Fruit fly (Drosophila melanogaster) whole organism, embryonic: Measurements from ENCODE around the gene Rnmt.

Experiments used
- B-H2 ChIP-seq: fragments of 200-800 bp; sonication (Bioruptor generic); optimal IDR thresholded peaks from 2 replicates; lab custom pipeline; 2018; ENCODE audit warnings: missing biosample characterization, mild to moderate bottlenecking, missing genetic modification characterization
- Blimp-1 ChIP-seq: fragments of 200-800 bp; sonication (Bioruptor generic); optimal IDR thresholded peaks from 3 replicates; lab custom pipeline; 2018; ENCODE audit warnings: missing biosample characterization, missing genetic modification characterization, mild to moderate bottlenecking, moderate library complexity, missing genetic modification reagents
- BtbVII ChIP-seq: fragments of 200-800 bp; sonication (Bioruptor generic); optimal IDR thresholded peaks from 3 replicates; lab custom pipeline; 2017; ENCODE audit warnings: missing biosample characterization, mild to moderate bottlenecking, missing genetic modification characterization
- CG10321 ChIP-seq: fragments of 200-800 bp; sonication (Bioruptor generic); IDR thresholded peaks from 2 replicates; pipeline ENCODE4 v1.3.6; 2022; ENCODE audit warnings: missing biosample characterization, missing genetic modification characterization
- CG11398 ChIP-seq: fragments of 200-800 bp; sonication (Bioruptor generic); optimal IDR thresholded peaks from 2 replicates; lab custom pipeline; 2016; ENCODE audit warnings: missing biosample characterization, missing genetic modification characterization
- CG11723 ChIP-seq: fragments of 200-800 bp; sonication (Bioruptor generic); optimal IDR thresholded peaks from 2 replicates; lab custom pipeline; 2017; ENCODE audit warnings: missing biosample characterization, mild to moderate bottlenecking, missing genetic modification characterization
- CG1233 ChIP-seq: fragments of 200-800 bp; sonication (Bioruptor generic); optimal IDR thresholded peaks from 4 replicates; lab custom pipeline; 2018; ENCODE audit warnings: missing biosample characterization, mild to moderate bottlenecking, missing genetic modification characterization
- CG14667 ChIP-seq: fragments of 200-800 bp; sonication (Bioruptor generic); IDR thresholded peaks from 2 replicates; pipeline ENCODE4 v1.3.6; 2022; ENCODE audit warnings: missing biosample characterization, missing genetic modification characterization
- CG15696 ChIP-seq: fragments of 200-800 bp; sonication (Bioruptor generic); optimal IDR thresholded peaks from 2 replicates; lab custom pipeline; 2019; ENCODE audit warnings: missing biosample characterization, mild to moderate bottlenecking, missing genetic modification characterization, moderate library complexity
- CG1603 ChIP-seq: fragments of 200-800 bp; sonication (Bioruptor generic); optimal IDR thresholded peaks from 2 replicates; lab custom pipeline; 2019; ENCODE audit warnings: missing biosample characterization, mild to moderate bottlenecking, missing genetic modification characterization, moderate library complexity
- CG17829 ChIP-seq: fragments of 200-800 bp; optimal IDR thresholded peaks from 2 replicates; lab custom pipeline; 2019; ENCODE audit warnings: missing biosample characterization, mild to moderate bottlenecking, missing genetic modification characterization, moderate library complexity
- CG31224 ChIP-seq: fragments of 200-800 bp; sonication (Bioruptor generic); IDR thresholded peaks from 2 replicates; pipeline ENCODE4 v1.3.6; 2022; ENCODE audit warnings: missing biosample characterization, missing genetic modification characterization
- CG34422 ChIP-seq: fragments of 200-800 bp; sonication (Bioruptor generic); IDR thresholded peaks from 3 replicates; pipeline ENCODE4 v1.3.6; 2022; ENCODE audit warnings: missing biosample characterization, missing genetic modification characterization
- CG4617 ChIP-seq: fragments of 200-800 bp; sonication (Bioruptor generic); optimal IDR thresholded peaks from 3 replicates; lab custom pipeline; 2016; ENCODE audit warnings: missing biosample characterization, missing genetic modification characterization, borderline replicate concordance
- CG4854 ChIP-seq: fragments of 200-800 bp; sonication (Bioruptor generic); optimal IDR thresholded peaks from 2 replicates; lab custom pipeline; 2016; ENCODE audit warnings: missing biosample characterization, missing genetic modification characterization, inconsistent platforms
- CG6254 ChIP-seq: fragments of 200-800 bp; sonication (Bioruptor generic); optimal IDR thresholded peaks from 3 replicates; lab custom pipeline; 2017; ENCODE audit warnings: mild to moderate bottlenecking, missing biosample characterization, missing genetic modification reagents, missing genetic modification characterization
- CG6765 ChIP-seq: fragments of 200-800 bp; sonication (Bioruptor generic); optimal IDR thresholded peaks from 3 replicates; lab custom pipeline; 2017; ENCODE audit warnings: missing biosample characterization, mild to moderate bottlenecking, missing genetic modification characterization
- CG7786 ChIP-seq: fragments of 200-800 bp; sonication (Bioruptor generic); optimal IDR thresholded peaks from 2 replicates; lab custom pipeline; 2016; ENCODE audit warnings: missing biosample characterization, missing genetic modification characterization
- CG9876 ChIP-seq: fragments of 200-800 bp; sonication (Bioruptor generic); optimal IDR thresholded peaks from 2 replicates; lab custom pipeline; 2016; ENCODE audit warnings: missing biosample characterization, missing genetic modification characterization
- Eip74EF ChIP-seq, 2 experiments: fragments of 200-800 bp in 1 of 2; fragments of >200 bp in 1 of 2; sonication (Bioruptor generic) in 1 of 2; optimal IDR thresholded peaks; 2 replicates each; lab custom pipeline; 2017 to 2019; ENCODE audit warnings: missing biosample characterization in 2 of 2, missing genetic modification characterization in 2 of 2, mild to moderate bottlenecking in 1 of 2, moderate library complexity in 1 of 2
- GATAe ChIP-seq: fragments of 200-800 bp; sonication (Bioruptor generic); conservative IDR thresholded peaks from 2 replicates; pipeline ENCODE4 v1.3.6; 2022; ENCODE audit warnings: missing biosample characterization, missing genetic modification characterization
- H2.0 ChIP-seq: fragments of 200-800 bp; sonication (Bioruptor generic); IDR thresholded peaks from 2 replicates; pipeline ENCODE4 v1.3.6; 2022; ENCODE audit warnings: missing biosample characterization, missing genetic modification characterization
- HmgD ChIP-seq: fragments of 200-800 bp; sonication (Bioruptor generic); optimal IDR thresholded peaks from 3 replicates; lab custom pipeline; 2016; ENCODE audit warnings: missing biosample characterization, missing genetic modification characterization
- Lpt ChIP-seq: fragments of >200 bp; optimal IDR thresholded peaks from 2 replicates; lab custom pipeline; 2018; ENCODE audit warnings: missing biosample characterization, missing genetic modification characterization
- MTF-1 ChIP-seq: fragments of 200-800 bp; sonication (Bioruptor generic); optimal IDR thresholded peaks from 2 replicates; lab custom pipeline; 2018; ENCODE audit warnings: missing biosample characterization, mild to moderate bottlenecking, missing genetic modification characterization, borderline replicate concordance
- NFAT ChIP-seq: fragments of 200-800 bp; sonication (Bioruptor generic); IDR thresholded peaks from 2 replicates; pipeline ENCODE4 v1.3.6; 2022; ENCODE audit warnings: missing biosample characterization, missing genetic modification characterization
- Ravus ChIP-seq: fragments of 200-800 bp; sonication (Bioruptor generic); IDR thresholded peaks from 2 replicates; pipeline ENCODE4 v1.3.6; 2022; ENCODE audit warnings: missing biosample characterization, missing genetic modification characterization
- Six4 ChIP-seq: fragments of 200-800 bp; sonication (Bioruptor generic); optimal IDR thresholded peaks from 2 replicates; lab custom pipeline; 2016; ENCODE audit warnings: missing biosample characterization, missing genetic modification characterization
- Usf ChIP-seq: fragments of 200-800 bp; sonication (Bioruptor generic); optimal IDR thresholded peaks from 2 replicates; lab custom pipeline; 2017; ENCODE audit warnings: missing genotype, missing biosample characterization, missing genetic modification characterization
- az2 ChIP-seq: fragments of 200-800 bp; sonication (Bioruptor generic); optimal IDR thresholded peaks from 3 replicates; lab custom pipeline; 2016; ENCODE audit warnings: missing biosample characterization, missing genetic modification characterization
- bab2 ChIP-seq: fragments of 200-800 bp; sonication (Bioruptor generic); optimal IDR thresholded peaks from 2 replicates; lab custom pipeline; 2016; ENCODE audit warnings: missing biosample characterization, missing genetic modification characterization
- bcd ChIP-seq: fragments of 200-800 bp; sonication (Bioruptor generic); optimal IDR thresholded peaks from 2 replicates; lab custom pipeline; 2017; ENCODE audit warnings: missing biosample characterization, mild to moderate bottlenecking, missing genetic modification characterization
- crol ChIP-seq: fragments of 200-800 bp; sonication (Bioruptor generic); IDR thresholded peaks from 2 replicates; pipeline ENCODE4 v1.3.6; 2022; ENCODE audit warnings: missing biosample characterization, missing genetic modification characterization
- dmrt99B ChIP-seq: fragments of 200-800 bp; sonication (Bioruptor generic); optimal IDR thresholded peaks from 2 replicates; lab custom pipeline; 2018; ENCODE audit warnings: missing biosample characterization, mild to moderate bottlenecking, missing genetic modification characterization, moderate library complexity
- ems ChIP-seq: fragments of 200-800 bp; sonication (Bioruptor generic); optimal IDR thresholded peaks from 3 replicates; lab custom pipeline; 2016; ENCODE audit warnings: missing biosample characterization, missing genetic modification characterization
- h ChIP-seq: fragments of >200 bp; optimal IDR thresholded peaks from 2 replicates; lab custom pipeline; 2017
- ham ChIP-seq: fragments of 200-800 bp; sonication (Bioruptor generic); IDR thresholded peaks from 2 replicates; pipeline ENCODE4 v1.3.6; 2022; ENCODE audit warnings: missing biosample characterization, missing genetic modification characterization
- knrl ChIP-seq: fragments of 200-800 bp; sonication (Bioruptor generic); IDR thresholded peaks from 3 replicates; pipeline ENCODE4 v1.3.6; 2022; ENCODE audit warnings: missing biosample characterization, missing genetic modification characterization; ENCODE audit not compliant: partially characterized antibody
- nerfin-1 ChIP-seq: fragments of 200-800 bp; sonication (Bioruptor generic); optimal IDR thresholded peaks from 3 replicates; lab custom pipeline; 2019; ENCODE audit warnings: missing biosample characterization, mild to moderate bottlenecking, missing genetic modification characterization, moderate library complexity
- nmo ChIP-seq: fragments of 200-800 bp; sonication (Bioruptor generic); optimal IDR thresholded peaks from 2 replicates; lab custom pipeline; 2018; ENCODE audit warnings: missing biosample characterization, mild to moderate bottlenecking, missing genetic modification characterization, moderate library complexity
- ro ChIP-seq: fragments of 200-800 bp; sonication (Bioruptor generic); IDR thresholded peaks from 2 replicates; pipeline ENCODE4 v1.3.6; 2022; ENCODE audit warnings: missing biosample characterization, missing genetic modification characterization
- sim ChIP-seq: fragments of 200-800 bp; sonication (Bioruptor generic); IDR thresholded peaks from 2 replicates; pipeline ENCODE4 v1.3.6; 2022; ENCODE audit warnings: missing biosample characterization, missing genetic modification characterization
- sqz ChIP-seq: fragments of 200-800 bp; sonication (Bioruptor generic); optimal IDR thresholded peaks from 3 replicates; lab custom pipeline; 2018; ENCODE audit warnings: missing biosample characterization, mild to moderate bottlenecking, missing genetic modification characterization
- tap ChIP-seq: fragments of 200-800 bp; optimal IDR thresholded peaks from 3 replicates; lab custom pipeline; 2019; ENCODE audit warnings: missing biosample characterization, mild to moderate bottlenecking, missing genetic modification characterization, moderate library complexity
- trh ChIP-seq: fragments of 200-800 bp; sonication (Bioruptor generic); optimal IDR thresholded peaks from 2 replicates; lab custom pipeline; 2016; ENCODE audit warnings: missing biosample characterization, missing genetic modification characterization
- unpg ChIP-seq: fragments of 200-800 bp; sonication (Bioruptor generic); optimal IDR thresholded peaks from 3 replicates; lab custom pipeline; 2018; ENCODE audit warnings: missing biosample characterization, mild to moderate bottlenecking, missing genetic modification characterization, moderate library complexity
- vnd ChIP-seq: fragments of 200-800 bp; sonication (Bioruptor generic); IDR thresholded peaks from 3 replicates; pipeline ENCODE4 v1.3.6; 2022; ENCODE audit warnings: missing biosample characterization, missing genetic modification characterization; ENCODE audit not compliant: partially characterized antibody
- z ChIP-seq: fragments of 200-800 bp; sonication (Bioruptor generic); IDR thresholded peaks from 3 replicates; pipeline ENCODE4 v1.3.6; 2022; ENCODE audit warnings: missing biosample characterization, missing genetic modification characterization
- zfh1 ChIP-seq: fragments of 200-800 bp; sonication (Bioruptor generic); IDR thresholded peaks from 3 replicates; pipeline ENCODE4 v1.3.6; 2022; ENCODE audit warnings: missing biosample characterization, missing genetic modification characterization

Rnmt gene

DNA sequence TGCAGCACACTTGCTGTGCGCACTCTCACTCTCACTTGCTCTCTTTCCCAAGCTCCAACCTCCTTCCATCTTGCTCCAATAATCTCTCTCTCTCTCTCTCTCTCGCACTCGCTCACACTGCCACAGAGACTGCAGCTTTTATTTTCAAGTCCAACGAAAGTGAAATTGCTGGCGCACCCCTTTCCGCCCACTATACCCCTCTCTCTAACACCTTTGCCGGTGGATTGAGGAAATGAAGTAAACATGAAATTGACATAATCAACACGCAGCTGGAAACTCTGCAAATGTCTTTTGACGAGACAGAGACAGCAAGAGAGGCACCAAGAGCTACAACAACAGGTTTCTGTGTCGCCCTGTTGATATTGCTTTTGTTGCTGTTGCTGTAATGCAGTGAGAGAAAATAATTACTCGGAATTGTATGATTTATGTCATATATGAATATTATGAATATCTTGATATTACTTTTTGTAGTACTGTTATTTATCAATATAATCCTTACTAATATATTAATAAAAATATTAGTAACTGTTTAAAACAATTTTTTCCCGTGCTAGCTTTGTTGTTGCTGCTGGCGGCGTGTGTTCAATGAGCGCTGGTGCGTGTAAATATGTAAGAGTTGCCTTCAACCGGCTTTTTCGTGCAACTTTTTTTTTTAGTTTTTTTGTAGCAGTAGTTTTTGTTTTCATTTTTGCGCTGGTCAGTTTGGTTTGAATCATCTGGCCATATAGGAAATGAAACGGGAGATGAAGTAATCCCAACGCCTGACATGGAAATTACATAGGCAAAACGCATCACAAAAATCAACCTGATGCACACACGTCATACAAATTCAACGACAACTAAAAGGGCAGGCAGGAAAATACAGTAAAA lies 13.9 kb upstream of the Rnmt start (continued):
- TF ChIP-seq nmo (GFP tag; lab: Kevin White, UChicago) (peak; percentile 96), trh (GFP tag; lab: Kevin White, UChicago) (peak; percentile 77), Ravus (GFP tag; lab: Robert Waterston, UW) (peak; percentile 68), CG31224 (GFP tag; lab: Robert Waterston, UW) (peak; percentile 73; the same call in 1 of the 2 replicates), az2 (GFP tag; lab: Kevin White, UChicago) (peak; percentile 90), tap (peak; percentile 93), crol (GFP tag; lab: Robert Waterston, UW) (peak; percentile 78), CG11723 (peak; percentile 74), CG4617 (peak; percentile 48), CG1603 (tag; lab: Kevin White, UChicago) (peak; percentile 69), CG6765 (GFP tag; lab: Kevin White, UChicago) (peak; percentile 66), NFAT (0 out of 2 replicates have a peak, but pooled peaks have one; percentile 22), Lpt (GFP tag; lab: Kevin White, UChicago) (no peak), MTF-1 (GFP tag; lab: Kevin White, UChicago) (peak; percentile 77), CG34422 (GFP tag; lab: Robert Waterston, UW) (peak; percentile 94), Six4 (peak; percentile 89), B-H2 (GFP tag; lab: Kevin White, UChicago) (no peak), CG11398 (GFP tag; lab: Kevin White, UChicago) (peak; percentile 55), HmgD (GFP tag; lab: Kevin White, UChicago) (peak; percentile 51), sqz (GFP tag; lab: Kevin White, UChicago) (peak; percentile 74), zfh1 (GFP tag; lab: Robert Waterston, UW) (peak; percentile 89), ems (GFP tag; lab: Kevin White, UChicago) (peak; percentile 1), bab2 (GFP tag; lab: Kevin White, UChicago) (peak; percentile 36), GATAe (no peak), nerfin-1 (tag; lab: Kevin White, UChicago) (peak; percentile 80), CG10321 (GFP tag; lab: Robert Waterston, UW) (peak; percentile 64), CG4854 (GFP tag; lab: Kevin White, UChicago) (peak; percentile 61), CG15696 (peak; percentile 55), CG14667 (peak; percentile 94), Usf (peak; percentile 53), dmrt99B (tag; lab: Kevin White, UChicago) (peak; percentile 98), knrl (GFP tag; lab: Robert Waterston, UW) (no peak), CG6254 (GFP tag; lab: Kevin White, UChicago) (peak; percentile 78), h (lab: Kevin White, UChicago) (no peak), bcd (peak; percentile 88), CG1233 (GFP tag; lab: Kevin White, UChicago) (peak; percentile 86), ham (peak; percentile 44), Blimp-1 (GFP tag; lab: Kevin White, UChicago) (peak; percentile 100), z (GFP tag; lab: Robert Waterston, UW) (peak; percentile 29; the same call in 1 of the 3 replicates), BtbVII (GFP tag; lab: Kevin White, UChicago) (peak; percentile 74), unpg (peak; percentile 96), vnd (GFP tag; lab: Robert Waterston, UW) (no peak), CG9876 (GFP tag; lab: Kevin White, UChicago) (no peak), H2.0 (GFP tag; lab: Robert Waterston, UW) (peak; percentile 85), CG17829 (peak; percentile 95), Eip74EF (GFP tag; optimal IDR thresholded peaks at IDR 0.05; lab: Kevin White, UChicago) (peak in 1 of 2 experiments; percentile 93), CG7786 (GFP tag; lab: Kevin White, UChicago) (peak; percentile 9), ro (GFP tag; lab: Robert Waterston, UW) (peak; percentile 87), sim (peak; percentile 28; the same call in 1 of the 2 replicates)
